Fruit fly (Drosophila melanogaster): ENCODE results near the gene CG18749.

DNA sequence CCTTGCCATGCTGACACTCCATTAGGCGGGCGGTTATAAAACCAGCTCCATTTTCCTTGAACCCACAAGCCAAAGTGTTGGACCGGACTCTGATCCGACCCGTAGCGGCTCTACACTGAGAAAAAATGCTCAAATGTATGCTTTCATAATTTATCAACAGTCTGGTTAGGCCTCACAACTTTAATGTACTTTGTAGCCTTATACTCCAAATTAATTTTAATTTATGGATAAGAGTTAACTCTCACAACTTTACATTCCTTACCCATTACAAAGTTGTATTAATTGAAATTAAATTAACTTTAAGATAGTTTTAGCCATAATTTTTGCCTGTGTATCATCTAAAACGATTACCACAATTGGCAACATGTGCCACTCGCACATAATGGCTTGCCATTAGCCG is 12.2 kb downstream of the CG18749 start:
- TF ChIP-seq CG14711 (tag; optimal IDR thresholded peaks at IDR 0.05) (no peak), CG11617 (GFP tag; optimal IDR thresholded peaks at IDR 0.05) (no peak), CG7101 (tag; optimal IDR thresholded peaks at IDR 0.05) (no peak), Crg-1 (GFP tag; optimal IDR thresholded peaks at IDR 0.05) (no peak), Hr96 (GFP tag; optimal IDR thresholded peaks at IDR 0.05) (no peak), Mnt (GFP tag; optimal IDR thresholded peaks at IDR 0.05) (no peak), CG7045 (GFP tag; optimal IDR thresholded peaks at IDR 0.05) (no peak), CG12768 (GFP tag; optimal IDR thresholded peaks at IDR 0.05) (no peak), cnc (optimal IDR thresholded peaks at IDR 0.05) (no peak), pad (GFP tag; optimal IDR thresholded peaks at IDR 0.05) (no peak), ovo (GFP tag; optimal IDR thresholded peaks at IDR 0.05) (no peak), bab1 (GFP tag; optimal IDR thresholded peaks at IDR 0.05) (no peak), toe (GFP tag; optimal IDR thresholded peaks at IDR 0.05) (no peak), CG33017 (tag; optimal IDR thresholded peaks at IDR 0.05) (no peak)

Data from whole organism, adult.